Worm (Caenorhabditis elegans) whole organism, L4 larva: ENCODE measurements around the gene acd-4.

Experiments
- D1046.2 ChIP-seq: fragments of 200-800 bp; sonication (Bioruptor generic); IDR thresholded peaks from 2 replicates; pipeline ENCODE4 v1.3.6; 2022; ENCODE audit warnings: missing genetic modification characterization, missing compliant biosample characterization
- F49E8.2 ChIP-seq: sonication (generic microtip); optimal IDR thresholded peaks from 2 replicates; lab custom pipeline; 2016; ENCODE audit warnings: missing compliant biosample characterization, mild to moderate bottlenecking, missing genetic modification characterization, borderline replicate concordance
- T20F7.1 ChIP-seq: fragments of 200-800 bp; sonication (Bioruptor generic); optimal IDR thresholded peaks from 2 replicates; lab custom pipeline; 2018; ENCODE audit warnings: mild to moderate bottlenecking, missing genetic modification characterization, missing compliant biosample characterization
- T26A8.4 ChIP-seq: fragments of 200-800 bp; sonication (Bioruptor generic); IDR thresholded peaks from 2 replicates; pipeline ENCODE4 v1.3.6; 2022; ENCODE audit warnings: missing genetic modification characterization, missing compliant biosample characterization
- Y48G9A.11 ChIP-seq: fragments of 200-800 bp; sonication (Bioruptor generic); IDR thresholded peaks from 2 replicates; pipeline ENCODE4 v1.3.6; 2022; ENCODE audit warnings: missing genetic modification reagents, missing genetic modification characterization, missing compliant biosample characterization
- Y75B8A.6 ChIP-seq: fragments of 200-800 bp; sonication (Bioruptor generic); IDR thresholded peaks from 2 replicates; pipeline ENCODE4 v1.3.6; 2022; ENCODE audit warnings: missing genetic modification reagents, missing genetic modification characterization, missing compliant biosample characterization
- ZK337.2 ChIP-seq: fragments of 200-800 bp; sonication (Bioruptor generic); IDR thresholded peaks from 2 replicates; pipeline ENCODE4 v1.3.6; 2022; ENCODE audit warnings: missing genetic modification reagents, missing genetic modification characterization, missing compliant biosample characterization
- ama-1 ChIP-seq: fragments of 150-350 bp; optimal IDR thresholded peaks from 2 replicates; lab custom pipeline; 2014; ENCODE audit warnings: inconsistent platforms, mixed read lengths
- arid-1 ChIP-seq: fragments of 200-800 bp; sonication (Bioruptor generic); conservative IDR thresholded peaks from 2 replicates; pipeline ENCODE4 v1.3.6; 2022; ENCODE audit warnings: missing genetic modification reagents, missing genetic modification characterization, missing compliant biosample characterization
- ceh-20 ChIP-seq: fragments of 200-800 bp; sonication (Bioruptor generic); IDR thresholded peaks from 2 replicates; pipeline ENCODE4 v1.3.6; 2022; ENCODE audit warnings: missing genetic modification reagents, missing genetic modification characterization, missing compliant biosample characterization
- ceh-44 ChIP-seq: fragments of 200-800 bp; sonication (Bioruptor generic); IDR thresholded peaks from 2 replicates; pipeline ENCODE4 v1.3.6; 2022; ENCODE audit warnings: missing genetic modification reagents, missing genetic modification characterization, missing compliant biosample characterization
- ceh-62 ChIP-seq: sonication (generic microtip); optimal IDR thresholded peaks from 2 replicates; lab custom pipeline; 2017; ENCODE audit warnings: missing biosample characterization, missing genetic modification characterization
- ceh-82 ChIP-seq: sonication (generic microtip); optimal IDR thresholded peaks from 2 replicates; lab custom pipeline; 2017; ENCODE audit warnings: missing biosample characterization, missing genetic modification characterization
- cey-2 ChIP-seq: sonication (generic microtip); optimal IDR thresholded peaks from 3 replicates; lab custom pipeline; 2017; ENCODE audit warnings: missing genetic modification characterization, mild to moderate bottlenecking, missing compliant biosample characterization, antibody characterized with exemption, borderline replicate concordance; ENCODE audit not compliant: insufficient read depth
- daf-12 ChIP-seq: fragments of 150-350 bp; optimal IDR thresholded peaks from 2 replicates; lab custom pipeline; 2014; ENCODE audit warnings: missing biosample characterization, missing genetic modification reagents, missing genetic modification characterization
- daf-8 ChIP-seq: fragments of 200-800 bp; sonication (Bioruptor generic); IDR thresholded peaks from 2 replicates; pipeline ENCODE4 v1.3.6; 2022; ENCODE audit warnings: missing genetic modification characterization, missing compliant biosample characterization
- dmd-8 ChIP-seq: fragments of 200-800 bp; sonication (Bioruptor generic); IDR thresholded peaks from 2 replicates; pipeline ENCODE4 v1.3.6; 2022; ENCODE audit warnings: missing genetic modification characterization, missing compliant biosample characterization
- dmd-9 ChIP-seq: fragments of 200-800 bp; sonication (Bioruptor generic); IDR thresholded peaks from 2 replicates; pipeline ENCODE4 v1.3.6; 2022; ENCODE audit warnings: missing genetic modification reagents, missing genetic modification characterization, missing compliant biosample characterization
- duxl-1 ChIP-seq: sonication (generic microtip); optimal IDR thresholded peaks from 2 replicates; lab custom pipeline; 2016; ENCODE audit warnings: mild to moderate bottlenecking, missing genetic modification characterization, moderate library complexity, missing compliant biosample characterization; ENCODE audit not compliant: poor library complexity
- egl-27 ChIP-seq: sonication (generic microtip); optimal IDR thresholded peaks from 3 replicates; lab custom pipeline; 2017; ENCODE audit warnings: missing biosample characterization, missing genetic modification reagents, missing genetic modification characterization
- fos-1 ChIP-seq: fragments of 150-350 bp; optimal IDR thresholded peaks from 2 replicates; lab custom pipeline; 2014; ENCODE audit warnings: missing biosample characterization, missing genetic modification characterization
- hlh-11 ChIP-seq: fragments of 200-800 bp; sonication (Bioruptor generic); optimal IDR thresholded peaks from 2 replicates; lab custom pipeline; 2018; ENCODE audit warnings: mild to moderate bottlenecking, missing genetic modification characterization, missing compliant biosample characterization
- hlh-30 ChIP-seq: sonication (generic microtip); optimal IDR thresholded peaks from 2 replicates; lab custom pipeline; 2017; ENCODE audit warnings: antibody characterized with exemption, mild to moderate bottlenecking, missing genetic modification characterization, missing compliant biosample characterization; ENCODE audit not compliant: insufficient read depth
- hmg-1.1 ChIP-seq: fragments of 200-800 bp; sonication (Bioruptor generic); IDR thresholded peaks from 2 replicates; pipeline ENCODE4 v1.3.6; 2022; ENCODE audit warnings: missing genetic modification reagents, missing genetic modification characterization, missing compliant biosample characterization
- jun-1 ChIP-seq: fragments of 150-350 bp; optimal IDR thresholded peaks from 2 replicates; lab custom pipeline; 2014; ENCODE audit warnings: missing biosample characterization, missing genetic modification reagents, missing genetic modification characterization
- lin-13 ChIP-seq: fragments of 150-350 bp; optimal IDR thresholded peaks from 2 replicates; lab custom pipeline; 2014; ENCODE audit warnings: missing biosample characterization, missing genetic modification reagents, missing genetic modification characterization
- lir-3 ChIP-seq: sonication (generic microtip); optimal IDR thresholded peaks from 2 replicates; lab custom pipeline; 2016; ENCODE audit warnings: mild to moderate bottlenecking, missing genetic modification characterization, missing compliant biosample characterization
- madf-9 ChIP-seq: fragments of 200-800 bp; sonication (Bioruptor generic); conservative IDR thresholded peaks from 2 replicates; pipeline ENCODE4 v1.3.6; 2022; ENCODE audit warnings: missing genetic modification reagents, missing genetic modification characterization, missing compliant biosample characterization
- mdt-29 ChIP-seq: fragments of 200-800 bp; sonication (Bioruptor generic); IDR thresholded peaks from 2 replicates; pipeline ENCODE4 v1.3.6; 2022; ENCODE audit warnings: missing genetic modification reagents, missing genetic modification characterization, missing compliant biosample characterization
- mes-2 ChIP-seq: sonication (generic microtip); optimal IDR thresholded peaks from 2 replicates; lab custom pipeline; 2016; ENCODE audit warnings: missing genotype, mild to moderate bottlenecking, missing genetic modification characterization, missing compliant biosample characterization; ENCODE audit not compliant: poor library complexity, severe bottlenecking
- nhr-102 ChIP-seq: sonication (generic microtip); optimal IDR thresholded peaks from 2 replicates; lab custom pipeline; 2016; ENCODE audit warnings: mild to moderate bottlenecking, missing genetic modification characterization, moderate library complexity, missing compliant biosample characterization
- nhr-111 ChIP-seq: fragments of 200-800 bp; sonication (Bioruptor generic); optimal IDR thresholded peaks from 2 replicates; lab custom pipeline; 2018; ENCODE audit warnings: mild to moderate bottlenecking, missing genetic modification characterization, missing compliant biosample characterization
- nhr-237 ChIP-seq: sonication (generic microtip); optimal IDR thresholded peaks from 2 replicates; lab custom pipeline; 2017; ENCODE audit warnings: missing biosample characterization, missing genetic modification characterization
- nhr-28 ChIP-seq: fragments of 150-350 bp; optimal IDR thresholded peaks from 2 replicates; lab custom pipeline; 2014; ENCODE audit warnings: missing biosample characterization, missing genetic modification characterization
- nhr-48 ChIP-seq: sonication (generic microtip); optimal IDR thresholded peaks from 2 replicates; lab custom pipeline; 2016; ENCODE audit warnings: mild to moderate bottlenecking, missing genetic modification characterization, missing compliant biosample characterization
- nhr-6 ChIP-seq: fragments of 150-350 bp; optimal IDR thresholded peaks from 2 replicates; lab custom pipeline; 2014; ENCODE audit warnings: missing biosample characterization, missing genetic modification characterization
- nhr-77 ChIP-seq: fragments of 150-350 bp; optimal IDR thresholded peaks from 2 replicates; lab custom pipeline; 2014; ENCODE audit warnings: missing biosample characterization, missing genetic modification characterization
- pha-4 ChIP-seq, 2 experiments: fragments of 150-350 bp in 1 of 2; fragments of 200-800 bp in 1 of 2; sonication (Bioruptor generic) in 1 of 2; IDR thresholded peaks in 1 of 2; optimal IDR thresholded peaks in 1 of 2; 2 replicates each; pipeline versions ENCODE4 v1.3.6 to Lab custom; 2014 to 2022; ENCODE audit warnings: missing genetic modification characterization in 2 of 2, missing genetic modification reagents in 2 of 2, missing biosample characterization in 1 of 2, missing compliant biosample characterization in 1 of 2
- rbr-2 ChIP-seq: sonication (generic microtip); optimal IDR thresholded peaks from 2 replicates; lab custom pipeline; 2016; ENCODE audit warnings: missing genotype, missing genetic modification characterization, missing compliant biosample characterization
- sdz-12 ChIP-seq: fragments of 200-800 bp; sonication (Bioruptor generic); optimal IDR thresholded peaks from 2 replicates; lab custom pipeline; 2018; ENCODE audit warnings: mild to moderate bottlenecking, missing genetic modification characterization, missing compliant biosample characterization
- set-16 ChIP-seq: fragments of 200-800 bp; sonication (Bioruptor generic); IDR thresholded peaks from 2 replicates; pipeline ENCODE4 v1.3.6; 2022; ENCODE audit warnings: missing genetic modification reagents, missing genetic modification characterization, missing compliant biosample characterization
- skn-1 ChIP-seq: fragments of 150-350 bp; optimal IDR thresholded peaks from 2 replicates; lab custom pipeline; 2014; ENCODE audit warnings: missing biosample characterization, missing genetic modification characterization
- spr-1 ChIP-seq: sonication (generic microtip); optimal IDR thresholded peaks from 2 replicates; lab custom pipeline; 2016; ENCODE audit warnings: mild to moderate bottlenecking, missing genetic modification characterization, missing compliant biosample characterization
- tag-97 ChIP-seq: fragments of 200-800 bp; sonication (Bioruptor generic); IDR thresholded peaks from 2 replicates; pipeline ENCODE4 v1.3.6; 2022; ENCODE audit warnings: missing genetic modification characterization, missing compliant biosample characterization
- tra-1 ChIP-seq: fragments of 200-800 bp; sonication (Bioruptor generic); IDR thresholded peaks from 2 replicates; pipeline ENCODE4 v1.3.6; 2022; ENCODE audit warnings: missing genetic modification reagents, missing genetic modification characterization, missing compliant biosample characterization
- unc-130 ChIP-seq: sonication (generic microtip); optimal IDR thresholded peaks from 2 replicates; lab custom pipeline; 2016; ENCODE audit warnings: missing genetic modification reagents, missing genetic modification characterization, missing compliant biosample characterization
- unc-39 ChIP-seq: sonication (generic microtip); optimal IDR thresholded peaks from 2 replicates; lab custom pipeline; 2017; ENCODE audit warnings: missing biosample characterization, missing genetic modification characterization
- unc-62 ChIP-seq, 3 experiments: fragments of 150-350 bp in 1 of 3; sonication (generic microtip); optimal IDR thresholded peaks in 2 of 3; peaks in 1 of 3; 1 replicate in 1 of 3; 2 replicates in 2 of 3; lab custom pipeline; 2014 to 2017; ENCODE audit warnings: missing biosample characterization in 3 of 3, missing genetic modification characterization in 3 of 3, missing genetic modification reagents in 3 of 3, missing genotype in 1 of 3
- zag-1 ChIP-seq: fragments of 150-350 bp; optimal IDR thresholded peaks from 2 replicates; lab custom pipeline; 2014; ENCODE audit warnings: missing biosample characterization, missing genetic modification characterization
- zfp-3 ChIP-seq: fragments of 200-800 bp; sonication (Bioruptor generic); conservative IDR thresholded peaks from 2 replicates; pipeline ENCODE4 v1.3.6; 2022; ENCODE audit warnings: missing genetic modification reagents, missing genetic modification characterization, missing compliant biosample characterization
- ztf-11 ChIP-seq: fragments of 150-350 bp; optimal IDR thresholded peaks from 2 replicates; lab custom pipeline; 2014; ENCODE audit warnings: missing biosample characterization, missing genetic modification characterization

Gene acd-4

ce11 chrV:8663023-8663422, 25.0 kb downstream of the acd-4 start (continued):
- TF ChIP-seq ceh-62 (tag; lab: Kevin White, UChicago) (no peak), nhr-102 (tag; lab: Kevin White, UChicago) (no peak), nhr-6 (tag; lab: Kevin White, UChicago) (no peak), hmg-1.1 (peak; percentile 46; the same call in 1 of the 2 replicates), nhr-48 (peak; percentile 10), F49E8.2 (tag; lab: Kevin White, UChicago) (no peak), hlh-11 (tag; lab: Kevin White, UChicago) (peak; percentile 45), nhr-111 (GFP tag; lab: Kevin White, UChicago) (no peak), duxl-1 (peak; percentile 3), spr-1 (tag; lab: Kevin White, UChicago) (no peak), Y48G9A.11 (GFP tag; lab: Robert Waterston, UW) (no peak), unc-39 (tag; lab: Kevin White, UChicago) (no peak), mes-2 (tag; lab: Kevin White, UChicago) (peak; percentile 10), unc-62 (GFP tag; optimal IDR thresholded peaks at IDR 0.05 in 1 of 2; lab: Kevin White, UChicago) (peak in 1 of 2 experiments; percentile 96), unc-62 (tag; optimal IDR thresholded peaks at IDR 0.05; lab: Kevin White, UChicago) (no peak), hlh-30 (peak; percentile 62), T26A8.4 (no peak), egl-27 (tag; lab: Kevin White, UChicago) (no peak), dmd-9 (GFP tag; lab: Robert Waterston, UW) (no peak), nhr-237 (tag; lab: Kevin White, UChicago) (no peak), arid-1 (GFP tag; lab: Robert Waterston, UW) (no peak), Y75B8A.6 (GFP tag; lab: Robert Waterston, UW) (no peak), zag-1 (tag; lab: Kevin White, UChicago) (no peak), tra-1 (GFP tag; lab: Robert Waterston, UW) (no peak), daf-12 (tag; lab: Kevin White, UChicago) (no peak), jun-1 (tag; lab: Kevin White, UChicago) (no peak), T20F7.1 (GFP tag; lab: Kevin White, UChicago) (no peak), ceh-82 (tag; lab: Kevin White, UChicago) (no peak), ama-1 (lab: Kevin White, UChicago) (no peak), set-16 (peak; percentile 40), lin-13 (GFP tag; lab: Kevin White, UChicago) (no peak), ceh-44 (no peak), lir-3 (tag; lab: Kevin White, UChicago) (no peak), unc-130 (GFP tag; lab: Kevin White, UChicago) (no peak), rbr-2 (peak; percentile 8), madf-9 (no peak), nhr-77 (tag; lab: Kevin White, UChicago) (no peak), pha-4 (GFP tag; IDR thresholded peaks at IDR 0.05; lab: Robert Waterston, UW) (no peak), pha-4 (tag; optimal IDR thresholded peaks at IDR 0.05; lab: Kevin White, UChicago) (no peak), skn-1 (tag; lab: Kevin White, UChicago) (no peak), tag-97 (no peak), fos-1 (tag; lab: Kevin White, UChicago) (no peak), D1046.2 (no peak), ceh-20 (GFP tag; lab: Robert Waterston, UW) (no peak), zfp-3 (GFP tag; lab: Robert Waterston, UW) (no peak), cey-2 (tag; lab: Kevin White, UChicago) (no peak), sdz-12 (GFP tag; lab: Kevin White, UChicago) (no peak), nhr-28 (tag; lab: Kevin White, UChicago) (no peak), daf-8 (GFP tag; lab: Robert Waterston, UW) (no peak), mdt-29 (no peak), ztf-11 (no peak), dmd-8 (GFP tag; lab: Robert Waterston, UW) (no peak), ZK337.2 (GFP tag; lab: Robert Waterston, UW) (no peak)
